Worm (Caenorhabditis elegans) whole organism, L1 larva: ENCODE results near the gene Y53G8B.2.
A peak's percentile ranks its signal among the peaks of the same experiment; 100 is the strongest.

ENCODE experiments used
- C04F5.9 ChIP-seq: sonication (generic microtip); optimal IDR thresholded peaks from 2 replicates; lab custom pipeline; 2016; ENCODE audit warnings: missing genetic modification characterization, missing compliant biosample characterization
- C16A3.4 ChIP-seq: fragments of 150-350 bp; optimal IDR thresholded peaks from 2 replicates; lab custom pipeline; 2014; ENCODE audit warnings: missing biosample characterization, missing genetic modification characterization
- C34B4.2 ChIP-seq: sonication (generic microtip); optimal IDR thresholded peaks from 2 replicates; lab custom pipeline; 2017; ENCODE audit warnings: mild to moderate bottlenecking, missing genetic modification characterization, missing compliant biosample characterization
- Y116A8C.19 ChIP-seq: sonication (generic microtip); optimal IDR thresholded peaks from 2 replicates; lab custom pipeline; 2016; ENCODE audit warnings: missing compliant biosample characterization, missing genetic modification characterization, borderline replicate concordance
- alr-1 ChIP-seq: fragments of 200-800 bp; sonication (Bioruptor generic); optimal IDR thresholded peaks from 2 replicates; lab custom pipeline; 2018; ENCODE audit warnings: borderline replicate concordance, mild to moderate bottlenecking, missing genetic modification characterization, missing compliant biosample characterization
- aly-2 ChIP-seq: fragments of 150-350 bp; optimal IDR thresholded peaks from 2 replicates; lab custom pipeline; 2014; ENCODE audit warnings: missing biosample characterization, missing genetic modification characterization
- ama-1 ChIP-seq: fragments of 150-350 bp; optimal IDR thresholded peaks from 2 replicates; lab custom pipeline; 2014
- blmp-1 ChIP-seq: fragments of 150-350 bp; optimal IDR thresholded peaks from 2 replicates; lab custom pipeline; 2014; ENCODE audit warnings: missing biosample characterization, missing genetic modification characterization
- ceh-82 ChIP-seq, 3 experiments: fragments of 150-350 bp in 1 of 3; sonication (generic microtip) in 2 of 3; optimal IDR thresholded peaks; 2 replicates each; lab custom pipeline; 2014 to 2017; ENCODE audit warnings: missing biosample characterization in 3 of 3, missing genetic modification characterization in 3 of 3
- ceh-88 ChIP-seq: fragments of 200-800 bp; sonication (Bioruptor generic); IDR thresholded peaks from 2 replicates; pipeline ENCODE4 v1.3.6; 2022; ENCODE audit warnings: missing genetic modification characterization, missing compliant biosample characterization
- dpl-1 ChIP-seq, 3 experiments: fragments of 150-350 bp in 2 of 3; sonication (generic microtip) in 1 of 3; optimal IDR thresholded peaks; 2 replicates each; lab custom pipeline; 2014 to 2017; ENCODE audit warnings: missing biosample characterization in 3 of 3, missing genetic modification characterization in 3 of 3, missing genetic modification reagents in 3 of 3
- efl-1 ChIP-seq, 4 experiments: fragments of 150-350 bp; optimal IDR thresholded peaks in 3 of 4; peaks in 1 of 4; 1 replicate in 1 of 4; 2 replicates in 3 of 4; lab custom pipeline; 2014; ENCODE audit warnings: missing biosample characterization in 2 of 4, missing genetic modification characterization in 2 of 4, missing genetic modification reagents in 2 of 4
- efl-3 ChIP-seq: fragments of 200-800 bp; sonication (Bioruptor generic); optimal IDR thresholded peaks from 2 replicates; lab custom pipeline; 2018; ENCODE audit warnings: mild to moderate bottlenecking, missing genetic modification characterization, missing compliant biosample characterization
- egl-27 ChIP-seq, 2 experiments: fragments of 150-350 bp in 1 of 2; sonication (generic microtip); optimal IDR thresholded peaks; 3 replicates each; lab custom pipeline; 2017 to 2018; ENCODE audit warnings: missing biosample characterization in 2 of 2, missing genetic modification characterization in 2 of 2, missing genetic modification reagents in 2 of 2
- elt-2 ChIP-seq: sonication (generic microtip); optimal IDR thresholded peaks from 2 replicates; lab custom pipeline; 2016; ENCODE audit warnings: missing genetic modification characterization, mild to moderate bottlenecking, inconsistent platforms, missing compliant biosample characterization, missing genetic modification reagents
- elt-3 ChIP-seq, 6 experiments: fragments of 150-350 bp in 1 of 6; sonication (generic microtip); optimal IDR thresholded peaks; 2 replicates each; lab custom pipeline; 2017 to 2018; ENCODE audit warnings: missing biosample characterization in 6 of 6, missing genetic modification characterization in 6 of 6, inconsistent platforms in 1 of 6
- fkh-10 ChIP-seq: sonication (generic microtip); optimal IDR thresholded peaks from 2 replicates; lab custom pipeline; 2017; ENCODE audit warnings: missing biosample characterization, missing genetic modification reagents, missing genetic modification characterization
- fkh-4 ChIP-seq: sonication (generic microtip); optimal IDR thresholded peaks from 2 replicates; lab custom pipeline; 2016; ENCODE audit warnings: missing compliant biosample characterization, missing genetic modification characterization, borderline replicate concordance
- fkh-8 ChIP-seq: sonication (generic microtip); optimal IDR thresholded peaks from 2 replicates; lab custom pipeline; 2016; ENCODE audit warnings: mild to moderate bottlenecking, missing genetic modification characterization, missing compliant biosample characterization
- jun-1 ChIP-seq: fragments of 150-350 bp; optimal IDR thresholded peaks from 2 replicates; lab custom pipeline; 2014; ENCODE audit warnings: missing biosample characterization, missing genetic modification reagents, missing genetic modification characterization
- lin-13 ChIP-seq: fragments of 150-350 bp; optimal IDR thresholded peaks from 2 replicates; lab custom pipeline; 2014; ENCODE audit warnings: missing biosample characterization, missing genetic modification reagents, missing genetic modification characterization
- lin-14 ChIP-seq: fragments of 200-800 bp; sonication (Bioruptor generic); optimal IDR thresholded peaks from 2 replicates; lab custom pipeline; 2018; ENCODE audit warnings: mild to moderate bottlenecking, missing genetic modification characterization, moderate library complexity, missing compliant biosample characterization
- lin-15B ChIP-seq: fragments of 150-350 bp; sonication (generic microtip); optimal IDR thresholded peaks from 3 replicates; lab custom pipeline; 2014; ENCODE audit warnings: missing biosample characterization, missing genetic modification characterization
- lin-39 ChIP-seq: fragments of 150-350 bp; optimal IDR thresholded peaks from 2 replicates; lab custom pipeline; 2014; ENCODE audit warnings: missing biosample characterization, missing genetic modification reagents, missing genetic modification characterization
- lsy-2 ChIP-seq, 2 experiments: fragments of 150-350 bp; optimal IDR thresholded peaks; 2 replicates each; lab custom pipeline; 2014; ENCODE audit warnings: missing biosample characterization in 2 of 2, missing genetic modification characterization in 2 of 2
- nhr-20 ChIP-seq: sonication (generic microtip); optimal IDR thresholded peaks from 2 replicates; lab custom pipeline; 2016; ENCODE audit warnings: mild to moderate bottlenecking, missing genetic modification characterization, missing compliant biosample characterization
- nhr-237 ChIP-seq: fragments of 150-350 bp; optimal IDR thresholded peaks from 2 replicates; lab custom pipeline; 2014; ENCODE audit warnings: missing biosample characterization, missing genetic modification characterization
- nhr-28 ChIP-seq: fragments of 150-350 bp; optimal IDR thresholded peaks from 2 replicates; lab custom pipeline; 2014; ENCODE audit warnings: missing biosample characterization, missing genetic modification characterization
- nhr-71 ChIP-seq: sonication (generic microtip); optimal IDR thresholded peaks from 2 replicates; lab custom pipeline; 2016; ENCODE audit warnings: mild to moderate bottlenecking, missing genetic modification characterization, moderate library complexity, missing compliant biosample characterization
- nhr-77 ChIP-seq: fragments of 150-350 bp; optimal IDR thresholded peaks from 2 replicates; lab custom pipeline; 2014; ENCODE audit warnings: missing biosample characterization, missing genetic modification characterization
- nhr-85 ChIP-seq: sonication (generic microtip); peaks from one replicate; lab custom pipeline; 2016; ENCODE audit warnings: missing genetic modification characterization, inconsistent platforms, missing compliant biosample characterization
- nhr-90 ChIP-seq: sonication (generic microtip); optimal IDR thresholded peaks from 2 replicates; lab custom pipeline; 2016; ENCODE audit warnings: mild to moderate bottlenecking, missing genetic modification characterization, missing compliant biosample characterization; ENCODE audit not compliant: poor library complexity
- pag-3 ChIP-seq: sonication (generic microtip); optimal IDR thresholded peaks from 2 replicates; lab custom pipeline; 2017; ENCODE audit warnings: missing genetic modification characterization, mild to moderate bottlenecking, missing compliant biosample characterization, antibody characterized with exemption, borderline replicate concordance; ENCODE audit not compliant: insufficient read depth
- skn-1 ChIP-seq: fragments of 150-350 bp; optimal IDR thresholded peaks from 2 replicates; lab custom pipeline; 2014; ENCODE audit warnings: missing biosample characterization, missing genetic modification characterization
- snpc-4 ChIP-seq: fragments of 150-350 bp; optimal IDR thresholded peaks from 2 replicates; lab custom pipeline; 2014; ENCODE audit warnings: missing biosample characterization, missing genetic modification characterization
- sox-4 ChIP-seq: sonication (generic microtip); optimal IDR thresholded peaks from 2 replicates; lab custom pipeline; 2016; ENCODE audit warnings: missing genetic modification characterization, missing compliant biosample characterization
- swsn-7 ChIP-seq: sonication (generic microtip); optimal IDR thresholded peaks from 2 replicates; lab custom pipeline; 2016; ENCODE audit warnings: missing genetic modification characterization, missing compliant biosample characterization
- tlp-1 ChIP-seq: fragments of 150-350 bp; optimal IDR thresholded peaks from 2 replicates; lab custom pipeline; 2014; ENCODE audit warnings: missing biosample characterization, missing genetic modification characterization
- unc-30 ChIP-seq: sonication (generic microtip); optimal IDR thresholded peaks from 2 replicates; lab custom pipeline; 2017; ENCODE audit warnings: missing biosample characterization, missing genetic modification characterization
- unc-98 ChIP-seq: fragments of 200-800 bp; sonication (Bioruptor generic); IDR thresholded peaks from 2 replicates; pipeline ENCODE4 v1.3.6; 2022; ENCODE audit warnings: missing genetic modification characterization, missing compliant biosample characterization
- vab-15 ChIP-seq: sonication (generic microtip); optimal IDR thresholded peaks from 2 replicates; lab custom pipeline; 2017; ENCODE audit warnings: missing genotype, mild to moderate bottlenecking, missing genetic modification characterization, missing compliant biosample characterization
- zag-1 ChIP-seq: fragments of 150-350 bp; optimal IDR thresholded peaks from 2 replicates; lab custom pipeline; 2014; ENCODE audit warnings: missing biosample characterization, missing genetic modification characterization
- ztf-11 ChIP-seq, 2 experiments: sonication (generic microtip); optimal IDR thresholded peaks; 2 replicates each; lab custom pipeline; 2016 to 2017; ENCODE audit warnings: missing genetic modification characterization in 2 of 2, missing biosample characterization in 1 of 2, missing compliant biosample characterization in 1 of 2
- ztf-4 ChIP-seq: fragments of 150-350 bp; optimal IDR thresholded peaks from 2 replicates; lab custom pipeline; 2014; ENCODE audit warnings: missing biosample characterization, missing genetic modification characterization

Gene Y53G8B.2

ce11 chrIII:3100593-3101270, 3.0 kb downstream of the Y53G8B.2 start:
- TF ChIP-seq ama-1 (no peak), elt-2 (tag; lab: Kevin White, UChicago) (no peak), C16A3.4 (tag; lab: Kevin White, UChicago) (no peak), ztf-11 (tag; optimal IDR thresholded peaks at IDR 0.05; lab: Kevin White, UChicago) (no peak), lin-39 (tag; lab: Kevin White, UChicago) (no peak), nhr-90 (tag; lab: Kevin White, UChicago) (no peak), Y116A8C.19 (tag; lab: Kevin White, UChicago) (no peak), zag-1 (tag; lab: Kevin White, UChicago) (no peak), ceh-88 (no peak), elt-3 (tag; optimal IDR thresholded peaks at IDR 0.05; lab: Kevin White, UChicago) (no peak), skn-1 (tag; lab: Kevin White, UChicago) (no peak), lin-14 (no peak), nhr-28 (tag; lab: Kevin White, UChicago) (no peak), ceh-82 (tag; optimal IDR thresholded peaks at IDR 0.05; lab: Kevin White, UChicago) (no peak), unc-30 (no peak), snpc-4 (tag; lab: Kevin White, UChicago) (no peak), egl-27 (tag; optimal IDR thresholded peaks at IDR 0.05; lab: Kevin White, UChicago) (no peak), swsn-7 (tag; lab: Kevin White, UChicago) (no peak), sox-4 (tag; lab: Kevin White, UChicago) (no peak)
- TF ChIP-seq, all 84 proteins: peak for 0

- TF ChIP-seq aly-2 (tag; lab: Kevin White, UChicago) (no peak), jun-1 (tag; lab: Kevin White, UChicago) (no peak), efl-1 (optimal IDR thresholded peaks at IDR 0.05; lab: Kevin White, UChicago) (no peak), efl-1 (GFP tag; optimal IDR thresholded peaks at IDR 0.05 in 1 of 2; lab: Kevin White, UChicago) (peak in 1 of 2 experiments; percentile 77)
Observed at ce11 chrIII:3100124-3100523, 3.6 kb downstream of the Y53G8B.2 start.

- no peak for TF ChIP-seq C34B4.2 (tag; lab: Kevin White, UChicago)
Observed at ce11 chrIII:3099407-3099806, 4.3 kb downstream of the Y53G8B.2 start.

- TF ChIP-seq nhr-71 (tag; lab: Kevin White, UChicago) (no peak), fkh-10 (GFP tag; lab: Kevin White, UChicago) (no peak), blmp-1 (tag; lab: Kevin White, UChicago) (no peak), lin-14 (peak; percentile 72), lsy-2 (tag; optimal IDR thresholded peaks at IDR 0.05; lab: Kevin White, UChicago) (peak in 1 of 2 experiments; percentile 28), efl-1 (optimal IDR thresholded peaks at IDR 0.05; lab: Kevin White, UChicago) (no peak), efl-1 (GFP tag; optimal IDR thresholded peaks at IDR 0.05 in 1 of 2; lab: Kevin White, UChicago) (peak in 1 of 2 experiments; percentile 1), nhr-77 (tag; lab: Kevin White, UChicago) (no peak), ceh-82 (tag; optimal IDR thresholded peaks at IDR 0.05; lab: Kevin White, UChicago) (peak in 1 of 3 experiments; percentile 11), tlp-1 (tag; lab: Kevin White, UChicago) (no peak), unc-98 (no peak), nhr-237 (tag; lab: Kevin White, UChicago) (no peak), lin-13 (no peak), nhr-20 (no peak), efl-3 (GFP tag; lab: Kevin White, UChicago) (no peak)
Observed at ce11 chrIII:3096091-3096490, 7.7 kb downstream of the Y53G8B.2 start.

- TF ChIP-seq nhr-85 (tag; lab: Kevin White, UChicago): no peak
- no peak for TF ChIP-seq pag-3
- TF ChIP-seq lin-15B: no peak
- TF ChIP-seq nhr-71 (tag; lab: Kevin White, UChicago): no peak
- TF ChIP-seq ama-1: no peak
- TF ChIP-seq lin-39 (tag; lab: Kevin White, UChicago): no peak
- TF ChIP-seq alr-1 (tag; lab: Kevin White, UChicago): no peak
- no peak for TF ChIP-seq fkh-8 (tag; lab: Kevin White, UChicago)
- TF ChIP-seq ceh-82 (tag; optimal IDR thresholded peaks at IDR 0.05; lab: Kevin White, UChicago): no peak
- TF ChIP-seq jun-1 (tag; lab: Kevin White, UChicago): no peak
- TF ChIP-seq ztf-4 (tag; lab: Kevin White, UChicago): no peak
- TF ChIP-seq vab-15: no peak
- TF ChIP-seq C34B4.2 (tag; lab: Kevin White, UChicago): no peak
- no peak for TF ChIP-seq C04F5.9 (tag; lab: Kevin White, UChicago)
- TF ChIP-seq fkh-4: no peak
- TF ChIP-seq dpl-1 (GFP tag; optimal IDR thresholded peaks at IDR 0.05; lab: Kevin White, UChicago): no peak
Observed at ce11 chrIII:3094694-3095093, 9.1 kb downstream of the Y53G8B.2 start.
